Worm (Caenorhabditis elegans) whole organism, mixed stage, embryonic: ENCODE data around the gene ZK1086.3.

Experiments used
- M03D4.4 ChIP-seq: sonication (generic microtip); optimal IDR thresholded peaks from 2 replicates; lab custom pipeline; 2017; ENCODE audit warnings: mild to moderate bottlenecking, missing genetic modification characterization, missing compliant biosample characterization
- bed-3 ChIP-seq: fragments of 200-800 bp; sonication (Bioruptor generic); optimal IDR thresholded peaks from 3 replicates; lab custom pipeline; 2018; ENCODE audit warnings: mild to moderate bottlenecking, missing genetic modification characterization, moderate library complexity, missing compliant biosample characterization
- blmp-1 ChIP-seq: fragments of 150-350 bp; optimal IDR thresholded peaks from 2 replicates; lab custom pipeline; 2014; ENCODE audit warnings: missing biosample characterization, missing genetic modification characterization
- ceh-43 ChIP-seq: fragments of 200-800 bp; sonication (Bioruptor generic); optimal IDR thresholded peaks from 2 replicates; lab custom pipeline; 2018; ENCODE audit warnings: mild to moderate bottlenecking, missing genetic modification characterization, moderate library complexity, missing compliant biosample characterization
- ceh-83 ChIP-seq: fragments of 200-800 bp; sonication (Bioruptor generic); optimal IDR thresholded peaks from 2 replicates; lab custom pipeline; 2018; ENCODE audit warnings: mild to moderate bottlenecking, missing genetic modification characterization, missing compliant biosample characterization
- ces-1 ChIP-seq: fragments of 150-350 bp; optimal IDR thresholded peaks from 2 replicates; lab custom pipeline; 2014; ENCODE audit warnings: missing biosample characterization, missing genetic modification reagents, missing genetic modification characterization
- cnd-1 ChIP-seq: fragments of 200-800 bp; sonication (Bioruptor generic); optimal IDR thresholded peaks from 2 replicates; lab custom pipeline; 2018; ENCODE audit warnings: mild to moderate bottlenecking, missing genetic modification characterization, missing compliant biosample characterization
- drap-1 ChIP-seq: fragments of 200-800 bp; sonication (Bioruptor generic); optimal IDR thresholded peaks from 3 replicates; lab custom pipeline; 2018; ENCODE audit warnings: mild to moderate bottlenecking, missing genetic modification characterization, missing compliant biosample characterization
- elt-1 ChIP-seq: sonication (generic microtip); optimal IDR thresholded peaks from 2 replicates; lab custom pipeline; 2017; ENCODE audit warnings: missing genetic modification characterization, mild to moderate bottlenecking, missing compliant biosample characterization, antibody characterized with exemption, moderate library complexity, borderline replicate concordance; ENCODE audit not compliant: insufficient read depth
- ham-2 ChIP-seq: fragments of 200-800 bp; sonication (Bioruptor generic); optimal IDR thresholded peaks from 2 replicates; lab custom pipeline; 2018; ENCODE audit warnings: mild to moderate bottlenecking, missing genetic modification characterization, missing compliant biosample characterization
- hlh-1 ChIP-seq: fragments of 150-350 bp; optimal IDR thresholded peaks from 2 replicates; lab custom pipeline; 2014; ENCODE audit warnings: missing biosample characterization, missing genetic modification reagents, missing genetic modification characterization
- mab-5 ChIP-seq: fragments of 150-350 bp; optimal IDR thresholded peaks from 2 replicates; lab custom pipeline; 2014; ENCODE audit warnings: missing biosample characterization, missing genetic modification characterization
- mep-1 ChIP-seq: fragments of 150-350 bp; optimal IDR thresholded peaks from 2 replicates; lab custom pipeline; 2017; ENCODE audit warnings: missing biosample characterization, missing genetic modification reagents, missing genetic modification characterization, inconsistent platforms
- nhr-12 ChIP-seq: fragments of 150-350 bp; optimal IDR thresholded peaks from 2 replicates; lab custom pipeline; 2014; ENCODE audit warnings: missing biosample characterization, missing genetic modification characterization
- nhr-237 ChIP-seq: fragments of 150-350 bp; optimal IDR thresholded peaks from 2 replicates; lab custom pipeline; 2014; ENCODE audit warnings: missing biosample characterization, missing genetic modification characterization
- nhr-76 ChIP-seq: sonication (generic microtip); optimal IDR thresholded peaks from 2 replicates; lab custom pipeline; 2017; ENCODE audit warnings: missing biosample characterization, missing genetic modification characterization
- pha-4 ChIP-seq: fragments of 150-350 bp; optimal IDR thresholded peaks from 2 replicates; lab custom pipeline; 2018; ENCODE audit warnings: missing biosample characterization, missing genetic modification reagents, missing genetic modification characterization
- snpc-4 ChIP-seq: fragments of 150-350 bp; optimal IDR thresholded peaks from 2 replicates; lab custom pipeline; 2014; ENCODE audit warnings: missing biosample characterization, missing genetic modification characterization
- sptf-1 ChIP-seq: sonication (generic microtip); optimal IDR thresholded peaks from 2 replicates; lab custom pipeline; 2017; ENCODE audit warnings: mild to moderate bottlenecking, missing genetic modification characterization, moderate library complexity, missing compliant biosample characterization
- unc-120 ChIP-seq: sonication (generic microtip); optimal IDR thresholded peaks from 2 replicates; lab custom pipeline; 2017; ENCODE audit warnings: missing genetic modification characterization, missing compliant biosample characterization; ENCODE audit not compliant: poor library complexity, severe bottlenecking
- unc-39 ChIP-seq: fragments of 150-350 bp; optimal IDR thresholded peaks from 2 replicates; lab custom pipeline; 2014; ENCODE audit warnings: missing biosample characterization, missing genetic modification characterization
- unc-62 ChIP-seq: fragments of 150-350 bp; optimal IDR thresholded peaks from 2 replicates; lab custom pipeline; 2014; ENCODE audit warnings: missing biosample characterization, missing genetic modification reagents, missing genetic modification characterization
- ztf-11 ChIP-seq: fragments of 150-350 bp; optimal IDR thresholded peaks from 2 replicates; lab custom pipeline; 2014; ENCODE audit warnings: missing biosample characterization, missing genetic modification characterization

The ZK1086.3 gene

DNA sequence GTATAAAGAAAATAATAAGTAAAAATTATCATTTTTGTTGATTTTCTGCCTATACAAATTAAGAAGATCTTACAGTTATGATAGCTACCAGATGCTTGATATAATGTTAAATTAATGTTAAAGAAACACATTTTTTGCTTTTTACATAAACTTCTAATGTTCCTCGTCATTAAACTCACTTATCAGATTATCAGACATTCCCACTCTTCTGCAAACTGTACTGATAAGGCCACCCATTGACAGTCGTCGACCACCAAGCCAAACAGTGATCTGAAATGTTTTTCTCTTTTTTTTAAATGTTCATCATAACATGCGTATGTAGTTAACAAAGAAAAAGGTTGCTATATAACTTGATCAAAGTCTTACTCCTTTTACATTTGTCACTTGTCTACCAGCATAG lies 28.2 kb downstream of the ZK1086.3 start:
- TF ChIP-seq bed-3 (GFP tag; lab: Kevin White, UChicago) = no peak
- no peak for TF ChIP-seq ceh-83 (GFP tag; lab: Kevin White, UChicago)
- no peak for TF ChIP-seq ces-1
- no peak for TF ChIP-seq pha-4 (tag; lab: Kevin White, UChicago)
- TF ChIP-seq sptf-1 (tag; lab: Kevin White, UChicago) = no peak

DNA sequence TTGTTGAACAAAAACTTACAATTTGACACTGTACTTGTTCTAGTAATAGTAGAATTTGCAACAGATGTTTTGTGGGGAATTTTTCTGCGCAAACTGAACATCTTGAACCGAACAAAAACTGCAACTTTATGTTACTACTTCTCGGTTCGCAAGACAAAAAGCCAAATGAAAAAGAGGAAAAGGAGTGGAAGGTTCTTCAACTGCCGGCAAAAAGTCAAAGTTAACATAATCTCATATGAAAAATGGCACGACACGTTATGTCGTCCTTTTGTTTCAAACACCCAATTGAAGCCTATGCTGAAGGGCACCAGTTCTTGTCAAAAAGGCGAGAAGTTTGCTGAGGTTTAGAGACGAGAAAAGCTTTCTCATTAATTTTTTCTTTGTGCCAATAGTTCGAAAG lies 32.9 kb downstream of the ZK1086.3 start, which contains the start of gene twk-23:
twk-23 (minus strand) TSS at position 101 of the 400 bp plus-strand sequence.
- no peak for TF ChIP-seq nhr-76
- no peak for TF ChIP-seq pha-4 (tag; lab: Kevin White, UChicago)
- no peak for TF ChIP-seq M03D4.4 (tag; lab: Kevin White, UChicago)
- TF ChIP-seq elt-1 = no peak
- no peak for TF ChIP-seq unc-120 (tag; lab: Kevin White, UChicago)
- no peak for TF ChIP-seq cnd-1 (tag; lab: Kevin White, UChicago)
- no peak for TF ChIP-seq hlh-1
- TF ChIP-seq blmp-1 (tag; lab: Kevin White, UChicago) = no peak

DNA sequence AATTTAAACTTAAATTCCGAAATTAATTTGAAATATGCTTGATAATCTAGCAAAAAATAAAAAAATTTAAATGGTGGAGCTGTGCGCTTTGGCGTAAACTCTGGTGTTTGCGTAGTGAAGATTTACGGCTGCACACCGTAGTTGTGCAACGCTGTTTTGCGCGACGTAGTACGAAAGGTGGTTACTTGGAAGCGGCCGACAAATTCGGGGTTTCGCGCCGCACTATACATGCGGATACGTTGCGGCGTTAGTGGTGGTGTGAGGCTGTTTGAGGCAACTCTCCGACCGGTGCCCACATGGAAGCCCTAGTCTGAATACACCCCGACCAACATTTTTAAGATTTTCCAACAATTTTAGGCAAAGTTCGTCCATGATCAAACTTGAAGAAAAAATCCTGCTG lies 42.8 kb downstream of the ZK1086.3 start:
- TF ChIP-seq nhr-12 (tag; lab: Kevin White, UChicago) (no peak), ztf-11 (tag; lab: Kevin White, UChicago) (no peak), ham-2 (GFP tag; lab: Kevin White, UChicago) (no peak), ces-1 (no peak), nhr-76 (no peak), unc-62 (GFP tag; lab: Kevin White, UChicago) (no peak), nhr-237 (no peak), drap-1 (GFP tag; lab: Kevin White, UChicago) (no peak), mab-5 (no peak), unc-120 (tag; lab: Kevin White, UChicago) (no peak), snpc-4 (tag; lab: Kevin White, UChicago) (no peak), sptf-1 (tag; lab: Kevin White, UChicago) (no peak), bed-3 (GFP tag; lab: Kevin White, UChicago) (no peak)

DNA sequence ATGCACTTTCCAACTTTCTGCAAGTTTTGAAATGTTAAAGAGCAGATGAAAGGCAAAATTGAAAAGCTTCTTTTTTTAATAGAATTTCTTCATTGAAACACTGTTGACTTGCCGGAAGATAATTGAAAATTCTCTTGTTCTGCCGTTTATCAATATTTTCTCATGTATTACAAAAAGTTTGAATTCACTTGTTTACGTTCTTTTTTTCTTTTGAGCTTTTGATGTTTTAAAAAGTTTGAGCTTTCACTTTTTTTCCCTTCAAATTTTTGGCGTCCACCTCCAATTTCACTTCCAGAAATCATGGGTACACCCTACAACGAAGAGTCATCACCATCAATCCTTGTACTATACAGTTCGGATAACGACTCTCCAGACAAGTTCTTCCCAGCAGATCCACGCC lies 43.5 kb downstream of the ZK1086.3 start, which contains the start of gene F19D8.2:
F19D8.2 (plus strand) TSS at position 301 of the 400 bp plus-strand sequence.
- TF ChIP-seq hlh-1 (no peak), elt-1 (no peak), snpc-4 (tag; lab: Kevin White, UChicago) (no peak)

DNA sequence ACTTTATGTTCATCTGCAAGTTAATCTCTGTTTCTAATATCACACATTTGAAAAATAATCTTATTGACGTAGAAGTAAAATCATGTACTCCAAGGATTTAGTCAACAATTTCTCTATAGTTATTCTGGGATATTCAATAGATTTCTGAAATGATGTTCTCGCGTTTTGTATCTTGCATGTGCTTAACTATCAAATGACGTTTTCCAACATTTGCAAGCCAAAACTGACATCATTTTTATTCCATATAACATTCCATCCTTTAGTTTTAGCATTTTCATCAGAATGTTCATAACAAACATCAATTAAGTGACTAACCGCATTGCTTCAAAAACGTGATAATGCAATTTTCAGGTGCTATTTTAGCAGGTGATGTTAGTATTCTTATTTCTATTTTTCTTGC lies 47.4 kb downstream of the ZK1086.3 start:
- TF ChIP-seq mab-5 (no peak), cnd-1 (tag; lab: Kevin White, UChicago) (no peak), nhr-237 (no peak), snpc-4 (tag; lab: Kevin White, UChicago) (no peak), ceh-43 (GFP tag; lab: Kevin White, UChicago) (no peak), mep-1 (tag; lab: Kevin White, UChicago) (no peak), blmp-1 (tag; lab: Kevin White, UChicago) (no peak), drap-1 (GFP tag; lab: Kevin White, UChicago) (no peak), bed-3 (GFP tag; lab: Kevin White, UChicago) (no peak)

ce11 chrX:13840336-13840735 lies 49.7 kb downstream of the ZK1086.3 start:
- no peak for TF ChIP-seq ces-1

DNA sequence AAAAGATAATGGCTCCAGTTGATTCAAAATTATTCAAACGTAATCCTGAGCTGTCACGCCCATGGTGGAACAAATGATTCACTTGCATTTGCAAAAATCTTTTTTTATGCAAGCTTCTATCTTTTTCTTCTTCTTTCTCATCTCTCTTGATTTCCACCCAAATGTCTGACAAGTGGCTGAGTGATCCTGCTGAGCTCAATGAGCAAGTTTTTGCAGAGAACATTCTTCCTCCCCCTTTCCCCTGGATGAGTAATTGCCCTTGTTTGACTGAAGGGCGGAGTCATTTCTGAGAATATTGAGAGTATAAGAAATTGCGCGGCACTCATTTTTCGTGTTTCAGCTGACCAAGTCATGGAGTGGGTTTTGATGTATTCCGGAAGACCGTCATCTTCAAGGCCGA lies 50.6 kb downstream of the ZK1086.3 start, which contains the start of gene M03B6.1:
M03B6.1 (plus strand) TSS at position 334 of the 400 bp plus-strand sequence.
- TF ChIP-seq unc-62 (GFP tag; lab: Kevin White, UChicago) = peak; percentile 1
- no peak for TF ChIP-seq mep-1 (tag; lab: Kevin White, UChicago)
- TF ChIP-seq unc-39 (tag; lab: Kevin White, UChicago) = no peak
- TF ChIP-seq hlh-1 = peak; percentile 24
